Worm (Caenorhabditis elegans) whole organism, midembryonic: Measurements from ENCODE around the gene nhr-50.

Experiments
- T22C8.4 ChIP-seq: fragments of 200-800 bp; sonication (Bioruptor generic); IDR thresholded peaks from 2 replicates; pipeline ENCODE4 v1.3.6; 2022; ENCODE audit warnings: missing genetic modification characterization, missing compliant biosample characterization
- cog-1 ChIP-seq: sonication (generic microtip); optimal IDR thresholded peaks from 2 replicates; lab custom pipeline; 2016; ENCODE audit warnings: missing genetic modification characterization, missing compliant biosample characterization
- flt-1 ChIP-seq: fragments of 200-800 bp; sonication (Bioruptor generic); IDR thresholded peaks from 2 replicates; pipeline ENCODE4 v1.3.6; 2022; ENCODE audit warnings: missing genetic modification characterization, missing compliant biosample characterization
- klf-2 ChIP-seq: fragments of 200-800 bp; sonication (Bioruptor generic); conservative IDR thresholded peaks from 2 replicates; pipeline ENCODE4 v1.3.6; 2022; ENCODE audit warnings: missing genetic modification reagents, missing genetic modification characterization, missing compliant biosample characterization
- med-1 ChIP-seq: sonication (generic microtip); optimal IDR thresholded peaks from 2 replicates; lab custom pipeline; 2017; ENCODE audit warnings: missing genetic modification characterization, mild to moderate bottlenecking, missing compliant biosample characterization, antibody characterized with exemption, missing genetic modification reagents; ENCODE audit not compliant: insufficient read depth
- ref-1 ChIP-seq: fragments of 200-800 bp; sonication (Bioruptor generic); conservative IDR thresholded peaks from 2 replicates; pipeline ENCODE4 v1.3.6; 2022; ENCODE audit warnings: missing genetic modification reagents, missing genetic modification characterization, missing compliant biosample characterization
- tab-1 ChIP-seq: fragments of 200-800 bp; sonication (Bioruptor generic); IDR thresholded peaks from 2 replicates; pipeline ENCODE4 v1.3.6; 2022; ENCODE audit warnings: missing genetic modification characterization, missing compliant biosample characterization
- ztf-23 ChIP-seq: fragments of 200-800 bp; sonication (Bioruptor generic); IDR thresholded peaks from 2 replicates; pipeline ENCODE4 v1.3.6; 2022; ENCODE audit warnings: missing genetic modification reagents, missing genetic modification characterization, missing compliant biosample characterization
- ztf-29 ChIP-seq: fragments of 200-800 bp; sonication (Bioruptor generic); IDR thresholded peaks from 2 replicates; pipeline ENCODE4 v1.3.6; 2022; ENCODE audit warnings: missing genetic modification reagents, missing genetic modification characterization, missing compliant biosample characterization

The nhr-50 gene

DNA sequence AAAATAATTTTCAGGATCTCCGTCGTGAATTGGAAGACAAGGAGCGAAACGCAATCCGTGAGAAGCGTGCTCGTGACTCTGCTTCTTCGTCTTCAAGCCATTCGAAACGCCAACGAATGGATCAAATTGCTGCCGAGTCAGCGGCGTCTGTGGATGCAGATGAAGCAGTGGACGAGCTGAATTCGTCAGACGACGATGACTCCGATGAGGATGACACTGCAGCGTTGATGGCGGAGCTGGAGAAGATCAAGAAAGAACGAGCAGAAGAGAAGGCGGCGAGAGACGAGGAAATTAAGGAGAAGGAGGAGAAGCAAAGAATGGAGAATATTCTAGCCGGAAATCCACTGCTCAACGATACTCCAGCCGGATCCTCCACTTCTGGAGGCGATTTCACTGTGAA lies 23.1 kb upstream of the nhr-50 start:
- TF ChIP-seq ztf-23 (GFP tag; lab: Robert Waterston, UW) = no peak
- no peak for TF ChIP-seq klf-2 (GFP tag; lab: Robert Waterston, UW)
- no peak for TF ChIP-seq tab-1
- no peak for TF ChIP-seq med-1 (GFP tag; lab: Kevin White, UChicago)
- TF ChIP-seq flt-1 = no peak
- no peak for TF ChIP-seq ref-1 (GFP tag; lab: Robert Waterston, UW)
- TF ChIP-seq ztf-29 (GFP tag; lab: Robert Waterston, UW) = no peak
- no peak for TF ChIP-seq cog-1
- TF ChIP-seq T22C8.4 (GFP tag; lab: Robert Waterston, UW) = no peak

DNA sequence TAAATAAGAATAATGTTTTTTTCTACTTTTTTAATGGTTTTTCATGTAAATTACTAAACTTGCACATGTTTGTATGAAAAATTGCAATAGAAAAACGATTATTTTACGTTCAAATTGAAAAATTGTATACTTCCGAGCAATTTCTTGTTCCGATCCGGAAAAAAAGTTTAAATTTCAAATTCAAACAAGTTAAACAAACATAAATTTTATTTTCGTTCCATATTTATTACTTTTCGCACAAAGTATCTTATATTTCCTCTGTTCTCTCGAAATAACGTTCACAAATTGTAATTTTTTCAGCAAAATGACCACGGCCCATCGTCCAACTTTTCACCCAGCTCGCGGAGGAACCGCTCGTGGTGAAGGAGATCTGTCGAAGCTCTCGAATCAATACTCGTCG lies 22.6 kb upstream of the nhr-50 start, which contains the start of gene cwc-15:
cwc-15 (plus strand) TSS at position 301 of the 400 bp plus-strand sequence.
- TF ChIP-seq ztf-29 (GFP tag; lab: Robert Waterston, UW) (no peak), klf-2 (GFP tag; lab: Robert Waterston, UW) (no peak)

DNA sequence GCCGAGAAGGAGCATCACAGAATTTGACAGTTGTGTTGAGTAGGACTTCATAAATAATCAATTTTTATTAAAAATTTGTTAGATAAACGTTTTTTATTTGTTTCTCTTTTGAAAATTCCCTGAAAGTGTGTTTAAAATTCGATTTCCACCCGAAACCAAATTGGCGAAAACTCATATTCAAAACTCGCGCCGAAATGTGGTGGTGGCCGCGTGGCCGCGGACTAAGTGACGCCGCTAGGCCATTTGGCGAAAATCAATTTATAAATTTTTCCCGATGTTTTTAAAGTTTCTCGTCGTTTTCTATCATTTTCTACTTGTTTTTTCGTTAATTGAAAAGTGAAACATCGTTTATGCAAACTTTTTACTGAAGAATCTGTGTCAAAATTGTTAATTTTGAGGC lies 22.2 kb upstream of the nhr-50 start:
- TF ChIP-seq tab-1 (no peak), cog-1 (peak; percentile 30), ztf-23 (GFP tag; lab: Robert Waterston, UW) (0 out of 2 replicates have a peak, but pooled peaks have one; percentile 40), flt-1 (peak; percentile 61), med-1 (GFP tag; lab: Kevin White, UChicago) (no peak), ztf-29 (GFP tag; lab: Robert Waterston, UW) (no peak), T22C8.4 (GFP tag; lab: Robert Waterston, UW) (no peak; the same call in 1 of the 2 replicates), ref-1 (GFP tag; lab: Robert Waterston, UW) (no peak), klf-2 (GFP tag; lab: Robert Waterston, UW) (no peak)

DNA sequence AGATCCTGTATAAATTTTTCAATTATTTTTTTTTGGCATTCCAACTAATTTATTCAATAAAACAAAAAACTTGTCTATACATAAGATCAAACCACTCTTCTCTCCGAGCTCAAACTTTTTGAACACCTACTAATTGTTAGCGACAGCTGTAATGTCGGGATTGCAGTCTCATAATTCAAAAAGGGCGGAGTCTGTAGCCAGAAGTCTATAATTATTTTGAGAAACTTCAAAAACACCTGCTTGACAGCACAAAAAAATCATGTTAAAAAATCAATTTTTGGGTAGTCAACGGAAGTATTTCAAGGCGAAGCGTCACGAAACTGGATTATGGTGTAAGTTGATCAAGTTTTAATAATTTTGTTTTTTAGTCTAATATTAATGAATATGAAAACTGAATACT lies 19.6 kb upstream of the nhr-50 start, which contains the start of gene srx-44:
srx-44 (plus strand) TSS at position 301 of the 400 bp plus-strand sequence.
- TF ChIP-seq ref-1 (GFP tag; lab: Robert Waterston, UW) (no peak), T22C8.4 (GFP tag; lab: Robert Waterston, UW) (no peak), flt-1 (no peak), klf-2 (GFP tag; lab: Robert Waterston, UW) (no peak), ztf-29 (GFP tag; lab: Robert Waterston, UW) (no peak), med-1 (GFP tag; lab: Kevin White, UChicago) (no peak), ztf-23 (GFP tag; lab: Robert Waterston, UW) (no peak), tab-1 (no peak), cog-1 (no peak)

DNA sequence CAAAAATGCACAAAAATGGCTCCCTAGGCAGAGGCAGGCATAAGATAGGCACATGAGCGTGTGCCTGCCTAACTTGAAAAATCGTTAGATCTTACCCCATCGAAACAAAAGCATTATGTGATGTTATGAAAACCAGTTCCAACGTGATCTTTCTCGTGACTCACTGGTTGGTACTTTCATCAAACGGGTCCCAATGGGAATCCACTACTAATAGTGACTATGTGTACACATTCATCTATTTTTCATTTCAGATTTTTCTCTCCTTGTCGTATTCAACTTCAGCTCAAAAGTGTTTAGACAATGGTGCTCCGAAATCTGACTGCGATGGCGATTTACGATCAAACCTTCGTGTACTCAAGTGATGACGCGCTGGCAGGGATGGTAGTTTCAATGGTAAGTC lies 17.2 kb upstream of the nhr-50 start, which contains the start of gene srx-43:
srx-43 (plus strand) TSS at position 301 of the 400 bp plus-strand sequence.
- TF ChIP-seq klf-2 (GFP tag; lab: Robert Waterston, UW) (no peak), cog-1 (no peak), T22C8.4 (GFP tag; lab: Robert Waterston, UW) (no peak), flt-1 (no peak), ref-1 (GFP tag; lab: Robert Waterston, UW) (no peak)

DNA sequence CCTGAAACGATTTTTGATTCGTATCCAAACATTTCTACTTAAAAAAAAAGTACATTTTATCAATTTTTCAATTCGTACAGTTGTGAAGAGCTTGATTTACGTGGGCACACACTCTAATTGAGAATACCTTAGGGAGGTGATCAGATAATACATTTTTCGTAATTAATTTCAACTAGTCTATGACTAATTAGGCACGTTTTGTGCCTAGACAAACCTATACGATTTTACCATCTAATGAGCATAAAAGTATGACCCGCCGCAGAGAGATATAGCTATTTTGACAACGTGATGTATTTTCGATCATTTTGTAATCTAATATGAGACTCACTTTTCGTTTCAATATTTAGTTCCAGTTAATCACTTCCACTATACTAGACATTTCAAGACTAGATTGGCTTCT lies 16.5 kb upstream of the nhr-50 start:
- no peak for TF ChIP-seq ztf-23 (GFP tag; lab: Robert Waterston, UW)
- TF ChIP-seq ref-1 (GFP tag; lab: Robert Waterston, UW) = no peak
- TF ChIP-seq tab-1 = no peak
- TF ChIP-seq ztf-29 (GFP tag; lab: Robert Waterston, UW) = no peak
- TF ChIP-seq klf-2 (GFP tag; lab: Robert Waterston, UW) = no peak
- no peak for TF ChIP-seq T22C8.4 (GFP tag; lab: Robert Waterston, UW)
- TF ChIP-seq cog-1 = no peak
- no peak for TF ChIP-seq flt-1
- no peak for TF ChIP-seq med-1 (GFP tag; lab: Kevin White, UChicago)

DNA sequence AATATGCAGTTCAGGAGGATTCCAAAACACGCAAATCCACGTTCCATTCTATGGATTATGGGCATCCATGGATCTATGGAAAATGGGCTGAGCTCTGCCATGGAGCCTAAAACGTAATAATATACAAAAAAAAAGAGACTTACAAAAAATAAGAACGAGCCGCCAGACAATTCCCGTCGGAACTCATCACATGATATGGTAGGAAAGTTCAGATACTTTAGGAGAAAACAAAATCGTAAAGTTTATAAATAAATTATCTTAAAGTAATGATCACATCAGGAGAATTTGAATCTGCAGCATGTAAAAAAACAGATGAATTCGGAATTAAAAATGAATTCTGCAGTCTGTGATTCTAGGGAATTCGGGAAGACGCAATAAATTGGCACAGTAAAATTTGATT lies 15.2 kb upstream of the nhr-50 start, which contains the start of gene str-232:
str-232 (minus strand) TSS at position 101 of the 400 bp plus-strand sequence.
- TF ChIP-seq tab-1 = no peak
- TF ChIP-seq ztf-29 (GFP tag; lab: Robert Waterston, UW) = no peak
- no peak for TF ChIP-seq T22C8.4 (GFP tag; lab: Robert Waterston, UW)
- TF ChIP-seq klf-2 (GFP tag; lab: Robert Waterston, UW) = no peak
- no peak for TF ChIP-seq ztf-23 (GFP tag; lab: Robert Waterston, UW)
- no peak for TF ChIP-seq cog-1
- TF ChIP-seq flt-1 = no peak
- no peak for TF ChIP-seq med-1 (GFP tag; lab: Kevin White, UChicago)
- no peak for TF ChIP-seq ref-1 (GFP tag; lab: Robert Waterston, UW)

DNA sequence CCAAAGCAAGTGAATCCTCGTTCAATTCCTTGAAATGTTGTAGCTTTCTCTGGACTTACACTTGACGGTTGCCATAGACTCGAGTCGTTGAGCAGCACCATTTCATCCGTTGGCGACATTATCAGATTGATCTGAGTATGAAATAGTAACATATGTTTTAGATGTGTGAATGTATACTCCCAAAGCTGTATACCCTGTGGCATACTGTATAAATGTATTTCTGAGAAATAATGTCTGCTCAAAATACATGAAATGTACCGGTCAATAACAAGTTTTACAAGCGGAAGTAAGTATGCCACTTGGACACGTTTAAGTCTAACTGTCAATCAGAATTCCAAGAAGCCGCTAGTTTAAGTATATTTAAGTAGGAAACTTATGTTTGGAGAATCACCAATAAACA lies 9.1 kb upstream of the nhr-50 start, which contains the start of gene str-233:
str-233 (minus strand) TSS at position 101 of the 400 bp plus-strand sequence.
- TF ChIP-seq T22C8.4 (GFP tag; lab: Robert Waterston, UW) (no peak), ref-1 (GFP tag; lab: Robert Waterston, UW) (no peak), ztf-29 (GFP tag; lab: Robert Waterston, UW) (no peak), med-1 (GFP tag; lab: Kevin White, UChicago) (no peak), tab-1 (no peak), ztf-23 (GFP tag; lab: Robert Waterston, UW) (no peak), cog-1 (no peak), klf-2 (GFP tag; lab: Robert Waterston, UW) (no peak), flt-1 (no peak)

DNA sequence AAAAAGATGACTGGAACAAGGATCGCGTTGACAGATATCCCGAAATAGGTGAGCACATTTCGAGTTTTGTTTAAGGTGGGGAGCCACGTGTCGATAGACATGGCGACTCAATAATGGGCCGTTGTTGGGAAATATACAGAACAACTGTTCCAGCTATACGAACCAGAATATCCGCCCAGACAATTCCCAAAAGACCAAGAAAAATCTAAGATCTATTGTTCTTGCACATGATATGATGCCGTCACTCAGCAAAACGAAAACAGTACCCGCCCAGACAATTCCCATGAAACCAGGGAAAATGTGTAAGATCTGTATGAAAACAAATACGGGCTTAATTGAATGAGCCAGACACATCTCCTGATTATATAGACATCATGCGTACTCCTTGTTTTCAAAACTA lies 7.1 kb upstream of the nhr-50 start, which contains the start of gene str-231:
str-231 (minus strand) TSS at position 101 of the 400 bp plus-strand sequence.
- no peak for TF ChIP-seq ztf-23 (GFP tag; lab: Robert Waterston, UW)
- TF ChIP-seq tab-1 = no peak
- no peak for TF ChIP-seq T22C8.4 (GFP tag; lab: Robert Waterston, UW)
- TF ChIP-seq klf-2 (GFP tag; lab: Robert Waterston, UW) = no peak
- no peak for TF ChIP-seq ztf-29 (GFP tag; lab: Robert Waterston, UW)
- no peak for TF ChIP-seq ref-1 (GFP tag; lab: Robert Waterston, UW)
- TF ChIP-seq med-1 (GFP tag; lab: Kevin White, UChicago) = no peak
- no peak for TF ChIP-seq flt-1
- no peak for TF ChIP-seq cog-1

DNA sequence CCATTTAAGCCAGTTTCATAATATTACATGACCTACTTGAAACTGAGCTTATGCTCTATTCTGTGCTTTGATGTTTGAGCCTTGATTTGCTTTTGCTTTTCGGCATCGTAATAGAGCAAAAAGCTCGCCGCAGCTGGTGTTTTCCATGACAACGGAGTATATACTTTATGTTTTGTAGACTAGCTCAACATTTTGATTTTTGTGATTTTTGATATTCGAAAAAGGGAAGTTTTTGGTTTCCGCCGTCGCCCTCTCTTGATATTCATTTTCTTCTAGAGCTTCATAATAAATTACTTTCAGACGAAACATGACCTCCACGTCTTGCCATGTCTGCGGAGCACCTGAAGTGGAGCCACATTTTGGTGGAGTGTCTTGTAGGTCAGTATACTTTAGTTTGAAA lies 1.9 kb upstream of the nhr-50 start, which contains the start of gene nhr-63:
nhr-63 (plus strand) TSS at position 301 of the 400 bp plus-strand sequence.
- TF ChIP-seq cog-1 = no peak
- no peak for TF ChIP-seq ztf-29 (GFP tag; lab: Robert Waterston, UW)
- TF ChIP-seq ztf-23 (GFP tag; lab: Robert Waterston, UW) = no peak
- no peak for TF ChIP-seq med-1 (GFP tag; lab: Kevin White, UChicago)
- no peak for TF ChIP-seq tab-1
- TF ChIP-seq T22C8.4 (GFP tag; lab: Robert Waterston, UW) = no peak
- TF ChIP-seq flt-1 = no peak
- TF ChIP-seq ref-1 (GFP tag; lab: Robert Waterston, UW) = no peak
- TF ChIP-seq klf-2 (GFP tag; lab: Robert Waterston, UW) = no peak
